Worm (Caenorhabditis elegans) whole organism, L3 larva: ENCODE measurements around the gene nhr-92.

Source experiments
- R02D3.7 ChIP-seq: fragments of 150-350 bp; optimal IDR thresholded peaks from 2 replicates; lab custom pipeline; 2014; ENCODE audit warnings: missing biosample characterization, missing genetic modification characterization
- ZK546.5 ChIP-seq: sonication (generic microtip); optimal IDR thresholded peaks from 2 replicates; lab custom pipeline; 2017; ENCODE audit warnings: missing biosample characterization, missing genetic modification characterization
- aly-2 ChIP-seq: fragments of 150-350 bp; optimal IDR thresholded peaks from 2 replicates; lab custom pipeline; 2014; ENCODE audit warnings: missing biosample characterization, missing genetic modification characterization
- ama-1 ChIP-seq: fragments of 150-350 bp; optimal IDR thresholded peaks from 2 replicates; lab custom pipeline; 2018
- ceh-16 ChIP-seq: sonication (generic microtip); optimal IDR thresholded peaks from 2 replicates; lab custom pipeline; 2017; ENCODE audit warnings: missing biosample characterization, missing genetic modification characterization
- ceh-28 ChIP-seq: fragments of 150-350 bp; optimal IDR thresholded peaks from 2 replicates; lab custom pipeline; 2014; ENCODE audit warnings: missing biosample characterization, missing genetic modification reagents, missing genetic modification characterization
- ceh-9 ChIP-seq: sonication (generic microtip); optimal IDR thresholded peaks from 2 replicates; lab custom pipeline; 2018; ENCODE audit warnings: missing biosample characterization, missing genetic modification characterization
- egl-27 ChIP-seq: sonication (generic microtip); optimal IDR thresholded peaks from 4 replicates; lab custom pipeline; 2017; ENCODE audit warnings: missing biosample characterization, missing genetic modification reagents, missing genetic modification characterization
- egl-5 ChIP-seq: fragments of 150-350 bp; optimal IDR thresholded peaks from 2 replicates; lab custom pipeline; 2017; ENCODE audit warnings: missing biosample characterization, missing genetic modification reagents, missing genetic modification characterization, inconsistent platforms
- elt-1 ChIP-seq: fragments of 150-350 bp; optimal IDR thresholded peaks from 2 replicates; lab custom pipeline; 2014; ENCODE audit warnings: missing biosample characterization, missing genetic modification characterization
- elt-2 ChIP-seq: sonication (generic microtip); optimal IDR thresholded peaks from 2 replicates; lab custom pipeline; 2016; ENCODE audit warnings: missing genetic modification reagents, mild to moderate bottlenecking, missing genetic modification characterization, missing compliant biosample characterization
- eor-1 ChIP-seq, 2 experiments: fragments of 150-350 bp; optimal IDR thresholded peaks; 2 replicates each; lab custom pipeline; 2014 to 2018; ENCODE audit warnings: missing biosample characterization in 2 of 2, missing genetic modification characterization in 2 of 2
- fkh-10 ChIP-seq: sonication (generic microtip); optimal IDR thresholded peaks from 2 replicates; lab custom pipeline; 2017; ENCODE audit warnings: missing biosample characterization, missing genetic modification reagents, missing genetic modification characterization
- fkh-2 ChIP-seq: fragments of 150-350 bp; optimal IDR thresholded peaks from 2 replicates; lab custom pipeline; 2014; ENCODE audit warnings: missing biosample characterization, missing genetic modification reagents, missing genetic modification characterization
- fos-1 ChIP-seq: fragments of 150-350 bp; optimal IDR thresholded peaks from 2 replicates; lab custom pipeline; 2014; ENCODE audit warnings: missing biosample characterization, missing genetic modification characterization
- hmg-11 ChIP-seq: sonication (generic microtip); optimal IDR thresholded peaks from 2 replicates; lab custom pipeline; 2016; ENCODE audit warnings: missing genetic modification characterization, missing compliant biosample characterization
- jun-1 ChIP-seq: fragments of 150-350 bp; optimal IDR thresholded peaks from 2 replicates; lab custom pipeline; 2014; ENCODE audit warnings: missing biosample characterization, missing genetic modification reagents, missing genetic modification characterization
- lin-15B ChIP-seq: fragments of 150-350 bp; optimal IDR thresholded peaks from 2 replicates; lab custom pipeline; 2014; ENCODE audit warnings: missing biosample characterization, missing genetic modification characterization
- lin-39 ChIP-seq: fragments of 150-350 bp; optimal IDR thresholded peaks from 2 replicates; lab custom pipeline; 2018; ENCODE audit warnings: missing biosample characterization, missing genetic modification reagents, missing genetic modification characterization
- lsy-12 ChIP-seq: sonication (generic microtip); optimal IDR thresholded peaks from 2 replicates; lab custom pipeline; 2016; ENCODE audit warnings: mild to moderate bottlenecking, missing genetic modification characterization, missing compliant biosample characterization
- mdl-1 ChIP-seq: fragments of 150-350 bp; optimal IDR thresholded peaks from 2 replicates; lab custom pipeline; 2014; ENCODE audit warnings: missing biosample characterization, missing genetic modification characterization
- nhr-11 ChIP-seq: fragments of 150-350 bp; optimal IDR thresholded peaks from 2 replicates; lab custom pipeline; 2014; ENCODE audit warnings: missing biosample characterization, missing genetic modification characterization
- nhr-12 ChIP-seq: fragments of 150-350 bp; optimal IDR thresholded peaks from 2 replicates; lab custom pipeline; 2014; ENCODE audit warnings: missing biosample characterization, missing genetic modification characterization
- nhr-23 ChIP-seq: fragments of 150-350 bp; optimal IDR thresholded peaks from 2 replicates; lab custom pipeline; 2014; ENCODE audit warnings: missing biosample characterization, missing genetic modification reagents, missing genetic modification characterization
- nhr-67 ChIP-seq: fragments of 150-350 bp; optimal IDR thresholded peaks from 2 replicates; lab custom pipeline; 2014; ENCODE audit warnings: missing biosample characterization, missing genetic modification characterization
- nhr-76 ChIP-seq: fragments of 150-350 bp; sonication (generic microtip); optimal IDR thresholded peaks from 5 replicates; lab custom pipeline; 2014; ENCODE audit warnings: missing biosample characterization, missing genetic modification characterization
- pqm-1 ChIP-seq: fragments of 150-350 bp; optimal IDR thresholded peaks from 2 replicates; lab custom pipeline; 2017; ENCODE audit warnings: missing biosample characterization, missing genetic modification characterization, inconsistent platforms
- sea-2 ChIP-seq: fragments of 150-350 bp; sonication (generic microtip); optimal IDR thresholded peaks from 4 replicates; lab custom pipeline; 2014; ENCODE audit warnings: missing biosample characterization, missing genetic modification reagents, missing genetic modification characterization
- snpc-4 ChIP-seq: fragments of 150-350 bp; optimal IDR thresholded peaks from 2 replicates; lab custom pipeline; 2014; ENCODE audit warnings: missing biosample characterization, missing genetic modification characterization
- tbx-2 ChIP-seq: sonication (generic microtip); optimal IDR thresholded peaks from 2 replicates; lab custom pipeline; 2016; ENCODE audit warnings: mild to moderate bottlenecking, missing genetic modification characterization, missing compliant biosample characterization
- unc-39 ChIP-seq: sonication (generic microtip); optimal IDR thresholded peaks from 4 replicates; lab custom pipeline; 2017; ENCODE audit warnings: missing biosample characterization, missing genetic modification characterization
- zag-1 ChIP-seq: fragments of 150-350 bp; optimal IDR thresholded peaks from 2 replicates; lab custom pipeline; 2014; ENCODE audit warnings: missing biosample characterization, missing genetic modification characterization
- ztf-11 ChIP-seq: fragments of 150-350 bp; optimal IDR thresholded peaks from 2 replicates; lab custom pipeline; 2014; ENCODE audit warnings: missing biosample characterization, missing genetic modification characterization
- ztf-4 ChIP-seq: fragments of 150-350 bp; optimal IDR thresholded peaks from 2 replicates; lab custom pipeline; 2014; ENCODE audit warnings: missing biosample characterization, missing genetic modification characterization

nhr-92 gene

DNA sequence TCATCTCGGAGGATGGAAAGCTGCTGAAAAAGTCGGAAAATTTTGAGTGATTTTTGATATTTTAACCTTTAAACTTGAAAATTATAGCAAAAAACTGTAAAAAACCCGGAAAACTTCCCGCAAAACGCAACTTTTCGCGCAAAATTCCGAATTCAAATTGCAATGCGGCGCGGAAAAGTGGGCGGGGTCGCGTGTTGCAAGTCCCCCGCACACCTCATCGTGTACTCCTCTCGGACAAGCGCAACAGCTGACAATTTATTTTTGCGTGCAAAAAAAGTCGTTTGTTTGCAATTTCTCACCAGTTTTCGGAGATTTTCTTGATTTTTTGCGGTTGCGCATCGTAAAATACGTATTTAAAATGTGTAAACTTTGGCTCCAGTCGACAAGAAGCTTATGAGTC is 24.1 kb upstream of the nhr-92 start, which contains the start of gene npp-8 (continued):
- TF ChIP-seq ama-1 (peak; percentile 52), zag-1 (tag; lab: Kevin White, UChicago) (no peak), egl-27 (tag; lab: Kevin White, UChicago) (peak; percentile 6), ceh-9 (tag; lab: Kevin White, UChicago) (no peak)

DNA sequence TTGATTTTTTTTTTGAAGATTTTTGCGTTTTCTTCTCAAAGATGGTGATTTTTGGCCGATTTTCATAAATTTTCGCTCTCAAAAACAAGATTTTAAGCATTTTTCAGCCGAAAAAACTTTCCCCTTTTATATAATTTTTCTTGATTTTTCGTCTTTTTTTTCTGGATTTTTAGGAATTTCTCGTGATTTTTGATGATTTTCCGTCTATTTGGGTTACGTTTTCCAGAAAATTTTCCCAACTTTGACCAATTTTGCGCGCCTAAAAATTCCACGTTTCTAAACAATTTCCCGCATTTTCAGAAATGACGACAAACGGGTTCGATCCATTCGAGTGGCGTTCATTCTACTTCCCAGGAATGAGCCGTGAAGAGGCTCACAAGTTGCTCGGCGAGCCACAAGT is 22.9 kb upstream of the nhr-92 start, which contains the start of gene ced-2:
Gene ced-2, plus strand, starts transcription at position 301 of the 400 bp plus-strand sequence.
- no peak for TF ChIP-seq fkh-2 (tag; lab: Kevin White, UChicago)
- TF ChIP-seq nhr-11: no peak
- no peak for TF ChIP-seq sea-2 (GFP tag; lab: Kevin White, UChicago)
- TF ChIP-seq elt-2: no peak
- TF ChIP-seq unc-39 (tag; lab: Kevin White, UChicago): no peak
- TF ChIP-seq lin-15B: no peak
- TF ChIP-seq nhr-23: no peak
- no peak for TF ChIP-seq fkh-10
- TF ChIP-seq pqm-1 (tag; lab: Kevin White, UChicago): no peak
- TF ChIP-seq snpc-4: no peak
- no peak for TF ChIP-seq ama-1
- no peak for TF ChIP-seq ztf-11 (tag; lab: Kevin White, UChicago)
- no peak for TF ChIP-seq fos-1 (tag; lab: Kevin White, UChicago)
- no peak for TF ChIP-seq lin-39 (tag; lab: Kevin White, UChicago)
- TF ChIP-seq egl-5 (tag; lab: Kevin White, UChicago): no peak
- no peak for TF ChIP-seq ceh-28 (tag; lab: Kevin White, UChicago)
- TF ChIP-seq mdl-1 (tag; lab: Kevin White, UChicago): no peak
- TF ChIP-seq eor-1 (tag; optimal IDR thresholded peaks at IDR 0.05; lab: Kevin White, UChicago): no peak
- no peak for TF ChIP-seq nhr-76 (tag; lab: Kevin White, UChicago)
- TF ChIP-seq aly-2 (tag; lab: Kevin White, UChicago): no peak

DNA sequence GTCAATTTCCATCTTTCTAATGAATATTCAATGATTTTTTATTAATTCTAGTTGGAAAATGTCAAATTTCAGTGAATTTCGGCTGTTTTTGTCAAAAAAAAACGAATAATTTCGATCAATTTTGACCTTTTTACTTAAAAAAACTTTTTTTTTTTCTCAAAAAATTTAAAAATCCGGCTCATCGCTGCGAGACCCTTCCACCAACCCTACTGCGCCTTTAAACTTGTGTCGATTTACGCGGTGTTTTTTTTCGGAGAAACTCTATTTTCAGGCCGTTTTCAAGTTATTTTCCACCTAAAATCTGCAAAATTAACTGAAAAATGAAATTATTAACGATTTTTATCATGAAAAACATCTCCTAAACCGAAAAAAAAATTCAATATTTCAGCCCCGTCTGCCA is 19.1 kb upstream of the nhr-92 start:
- no peak for TF ChIP-seq tbx-2 (tag; lab: Kevin White, UChicago)
- TF ChIP-seq lin-15B: peak; percentile 18
- no peak for TF ChIP-seq elt-1 (tag; lab: Kevin White, UChicago)
- no peak for TF ChIP-seq snpc-4
- TF ChIP-seq fkh-10: no peak
- no peak for TF ChIP-seq unc-39 (tag; lab: Kevin White, UChicago)
- TF ChIP-seq, all 47 proteins: peak for 1

DNA sequence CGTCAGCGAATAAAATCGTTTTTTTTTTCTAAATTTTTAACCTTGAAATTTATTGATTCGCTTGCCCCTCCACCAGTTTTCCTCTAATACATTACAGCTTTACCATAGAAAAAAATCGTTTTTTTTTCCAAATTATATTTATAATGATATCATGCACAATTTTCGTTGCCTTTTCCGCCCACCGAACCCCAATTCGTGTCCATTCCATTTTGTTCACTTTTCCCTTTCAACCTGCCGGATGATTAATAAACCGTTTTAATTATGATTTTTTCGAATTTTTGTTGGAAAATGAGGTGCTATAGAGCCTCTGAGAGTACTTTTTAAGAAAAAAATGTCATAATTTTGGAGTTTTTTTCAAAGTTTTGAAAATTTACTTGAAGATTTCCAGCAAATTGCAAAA is 18.5 kb upstream of the nhr-92 start, which contains the start of gene set-23:
Gene set-23, plus strand, starts transcription at position 301 of the 400 bp plus-strand sequence.
- TF ChIP-seq nhr-67 (tag; lab: Kevin White, UChicago): no peak
- no peak for TF ChIP-seq egl-27 (tag; lab: Kevin White, UChicago)
- TF ChIP-seq elt-1 (tag; lab: Kevin White, UChicago): no peak
- no peak for TF ChIP-seq hmg-11 (tag; lab: Kevin White, UChicago)
- no peak for TF ChIP-seq ceh-16
- no peak for TF ChIP-seq egl-5 (tag; lab: Kevin White, UChicago)
- no peak for TF ChIP-seq ztf-4 (tag; lab: Kevin White, UChicago)
- no peak for TF ChIP-seq zag-1 (tag; lab: Kevin White, UChicago)
- TF ChIP-seq pqm-1 (tag; lab: Kevin White, UChicago): no peak
- TF ChIP-seq ztf-11 (tag; lab: Kevin White, UChicago): no peak
- TF ChIP-seq lsy-12 (tag; lab: Kevin White, UChicago): no peak
- no peak for TF ChIP-seq nhr-11
- no peak for TF ChIP-seq nhr-12 (tag; lab: Kevin White, UChicago)
- TF ChIP-seq R02D3.7 (tag; lab: Kevin White, UChicago): no peak
- TF ChIP-seq snpc-4: no peak
- no peak for TF ChIP-seq mdl-1 (tag; lab: Kevin White, UChicago)
- no peak for TF ChIP-seq ZK546.5 (tag; lab: Kevin White, UChicago)
- TF ChIP-seq nhr-76 (tag; lab: Kevin White, UChicago): no peak
- TF ChIP-seq jun-1 (tag; lab: Kevin White, UChicago): no peak
- TF ChIP-seq, all 47 proteins: peak for 0

DNA sequence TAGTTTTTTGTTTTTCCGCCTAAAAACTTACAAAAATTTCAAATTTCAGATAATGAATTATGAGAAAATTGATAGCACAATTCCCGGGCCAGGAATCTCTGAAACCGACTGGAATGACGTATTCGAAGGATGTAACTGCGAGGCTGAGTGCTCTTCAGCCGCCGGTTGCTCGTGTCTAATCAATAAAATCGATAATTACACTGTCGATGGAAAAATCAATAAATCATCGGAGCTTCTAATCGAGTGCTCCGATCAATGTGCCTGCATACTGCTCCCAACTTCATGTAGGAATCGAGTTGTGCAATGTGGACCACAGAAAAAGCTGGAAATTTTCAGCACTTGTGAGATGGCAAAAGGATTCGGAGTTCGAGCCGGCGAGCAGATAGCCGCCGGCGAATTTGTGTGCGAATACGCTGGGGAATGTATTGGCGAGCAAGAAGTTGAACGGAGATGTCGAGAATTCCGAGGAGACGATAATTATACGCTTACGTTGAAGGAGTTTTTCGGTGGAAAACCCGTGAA is 16.9 kb upstream of the nhr-92 start:
- TF ChIP-seq ceh-28 (tag; lab: Kevin White, UChicago): peak; percentile 56
- no peak for TF ChIP-seq R02D3.7 (tag; lab: Kevin White, UChicago)
